Fruit fly (Drosophila melanogaster) whole organism, adult: ENCODE results near the gene Snr1.

Source experiments
- CG11617 ChIP-seq: fragments of 200-800 bp; sonication (Bioruptor generic); optimal IDR thresholded peaks from 2 replicates; lab custom pipeline; 2017; ENCODE audit warnings: mild to moderate bottlenecking, missing biosample characterization, missing genetic modification reagents, missing genetic modification characterization
- CG12768 ChIP-seq: fragments of 200-800 bp; sonication (Bioruptor generic); optimal IDR thresholded peaks from 2 replicates; lab custom pipeline; 2017; ENCODE audit warnings: missing biosample characterization, missing genetic modification characterization, mild to moderate bottlenecking, moderate library complexity, missing genetic modification reagents
- CG14711 ChIP-seq: fragments of 200-800 bp; sonication (Bioruptor generic); optimal IDR thresholded peaks from 2 replicates; lab custom pipeline; 2018; ENCODE audit warnings: missing biosample characterization, mild to moderate bottlenecking, missing genetic modification characterization, moderate library complexity
- CG1620 ChIP-seq: fragments of 200-800 bp; sonication (Bioruptor generic); optimal IDR thresholded peaks from 2 replicates; lab custom pipeline; 2016; ENCODE audit warnings: missing biosample characterization, missing genetic modification characterization
- CG33017 ChIP-seq: fragments of 200-800 bp; sonication (Bioruptor generic); optimal IDR thresholded peaks from 2 replicates; lab custom pipeline; 2018; ENCODE audit warnings: missing biosample characterization, mild to moderate bottlenecking, missing genetic modification characterization, moderate library complexity
- CG5204 ChIP-seq: fragments of 200-800 bp; sonication (Bioruptor generic); optimal IDR thresholded peaks from 2 replicates; lab custom pipeline; 2016; ENCODE audit warnings: missing biosample characterization, missing genetic modification characterization
- CG7045 ChIP-seq: fragments of 200-800 bp; sonication (Bioruptor generic); optimal IDR thresholded peaks from 2 replicates; lab custom pipeline; 2017; ENCODE audit warnings: missing biosample characterization, mild to moderate bottlenecking, missing genetic modification characterization
- CG7101 ChIP-seq: fragments of 200-800 bp; sonication (Bioruptor generic); optimal IDR thresholded peaks from 2 replicates; lab custom pipeline; 2018; ENCODE audit warnings: missing biosample characterization, mild to moderate bottlenecking, missing genetic modification characterization, moderate library complexity
- Clk ChIP-seq: fragments of 200-800 bp; sonication (Bioruptor generic); optimal IDR thresholded peaks from 2 replicates; lab custom pipeline; 2017; ENCODE audit warnings: missing biosample characterization, missing genetic modification characterization
- Crg-1 ChIP-seq: fragments of 200-800 bp; sonication (Bioruptor generic); optimal IDR thresholded peaks from 2 replicates; lab custom pipeline; 2016; ENCODE audit warnings: missing biosample characterization, missing genetic modification characterization
- Hr96 ChIP-seq: fragments of 200-800 bp; sonication (Bioruptor generic); optimal IDR thresholded peaks from 2 replicates; lab custom pipeline; 2016; ENCODE audit warnings: missing biosample characterization, missing genetic modification characterization
- Mnt ChIP-seq: fragments of 200-800 bp; sonication (Bioruptor generic); optimal IDR thresholded peaks from 2 replicates; lab custom pipeline; 2016; ENCODE audit warnings: missing biosample characterization, mild to moderate bottlenecking, missing genetic modification characterization
- bab1 ChIP-seq: fragments of 200-800 bp; sonication (Bioruptor generic); optimal IDR thresholded peaks from 3 replicates; lab custom pipeline; 2019; ENCODE audit warnings: missing biosample characterization, mild to moderate bottlenecking, missing genetic modification characterization, moderate library complexity
- cic ChIP-seq: fragments of 200-800 bp; sonication (Bioruptor generic); optimal IDR thresholded peaks from 2 replicates; lab custom pipeline; 2017; ENCODE audit warnings: missing biosample characterization, mild to moderate bottlenecking, missing genetic modification characterization, moderate library complexity
- cnc ChIP-seq, 2 experiments: fragments of >200 bp; optimal IDR thresholded peaks; 2 replicates each; lab custom pipeline; 2017
- kay ChIP-seq: fragments of 200-800 bp; sonication (Bioruptor generic); peaks from one replicate; lab custom pipeline; 2016; ENCODE audit warnings: missing biosample characterization, missing genetic modification characterization, borderline replicate concordance
- ovo ChIP-seq: fragments of 200-800 bp; sonication (Bioruptor generic); optimal IDR thresholded peaks from 2 replicates; lab custom pipeline; 2016; ENCODE audit warnings: missing biosample characterization, missing genetic modification characterization
- pad ChIP-seq: fragments of 200-800 bp; sonication (Bioruptor generic); optimal IDR thresholded peaks from 3 replicates; lab custom pipeline; 2017; ENCODE audit warnings: missing biosample characterization, missing genetic modification characterization, mild to moderate bottlenecking, moderate library complexity, missing genetic modification reagents
- tj ChIP-seq: fragments of 200-800 bp; sonication (Bioruptor generic); optimal IDR thresholded peaks from 3 replicates; lab custom pipeline; 2017; ENCODE audit warnings: missing biosample characterization, mild to moderate bottlenecking, missing genetic modification characterization, moderate library complexity
- toe ChIP-seq: fragments of 200-800 bp; sonication (Bioruptor generic); optimal IDR thresholded peaks from 2 replicates; lab custom pipeline; 2016; ENCODE audit warnings: missing biosample characterization, missing genetic modification characterization

Gene Snr1

dm6 chr3R:5482790-5483189 lies 12.1 kb downstream of the Snr1 start:
- TF ChIP-seq ovo (GFP tag; lab: Kevin White, UChicago) = no peak
- no peak for TF ChIP-seq toe (GFP tag; lab: Kevin White, UChicago)
- TF ChIP-seq bab1 = no peak
- no peak for TF ChIP-seq CG12768 (GFP tag; lab: Kevin White, UChicago)

- no peak for TF ChIP-seq CG5204 (GFP tag; lab: Kevin White, UChicago)
- no peak for TF ChIP-seq pad (GFP tag; lab: Kevin White, UChicago)
- TF ChIP-seq Clk = no peak
- TF ChIP-seq CG7045 = no peak
- no peak for TF ChIP-seq tj
- TF ChIP-seq CG33017 (tag; lab: Kevin White, UChicago) = peak; percentile 56
- peak; percentile 36 for TF ChIP-seq CG14711 (tag; lab: Kevin White, UChicago)
- peak; percentile 70 for TF ChIP-seq CG7101 (tag; lab: Kevin White, UChicago)
- TF ChIP-seq bab1 = peak; percentile 31
Measured at dm6 chr3R:5483488-5484109, 12.9 kb downstream of the Snr1 start, which contains the start of gene ksr. Gene ksr (minus strand): TSS chr3R:5483906.

dm6 chr3R:5485295-5485718 lies 14.6 kb downstream of the Snr1 start, which contains the start of gene CG31550:
Gene CG31550 (plus strand): TSS chr3R:5485543.
- no peak for TF ChIP-seq Hr96 (GFP tag; lab: Kevin White, UChicago)
- TF ChIP-seq CG5204 (GFP tag; lab: Kevin White, UChicago) = peak; percentile 44
- peak; percentile 71 for TF ChIP-seq CG14711 (tag; lab: Kevin White, UChicago)
- peak; percentile 46 for TF ChIP-seq CG7045
- no peak for TF ChIP-seq cnc (optimal IDR thresholded peaks at IDR 0.05; lab: Kevin White, UChicago)
- TF ChIP-seq CG1620 (GFP tag; lab: Kevin White, UChicago) = peak; percentile 68
- TF ChIP-seq CG11617 (GFP tag; lab: Kevin White, UChicago) = peak; percentile 53
- TF ChIP-seq bab1 = peak; percentile 27
- no peak for TF ChIP-seq Mnt
- TF ChIP-seq pad (GFP tag; lab: Kevin White, UChicago) = peak; percentile 31
- peak; percentile 8 for TF ChIP-seq tj
- TF ChIP-seq cic (GFP tag; lab: Kevin White, UChicago) = no peak
- TF ChIP-seq CG12768 (GFP tag; lab: Kevin White, UChicago) = peak; percentile 24
- no peak for TF ChIP-seq kay (GFP tag; lab: Kevin White, UChicago)
- TF ChIP-seq CG7101 (tag; lab: Kevin White, UChicago) = peak; percentile 70
- no peak for TF ChIP-seq toe (GFP tag; lab: Kevin White, UChicago)
- no peak for TF ChIP-seq ovo (GFP tag; lab: Kevin White, UChicago)
- TF ChIP-seq Clk = no peak
- TF ChIP-seq Crg-1 (GFP tag; lab: Kevin White, UChicago) = no peak
- peak; percentile 47 for TF ChIP-seq CG33017 (tag; lab: Kevin White, UChicago)

- TF ChIP-seq Crg-1 (GFP tag; lab: Kevin White, UChicago) (no peak), CG14711 (tag; lab: Kevin White, UChicago) (no peak), Mnt (no peak), cnc (optimal IDR thresholded peaks at IDR 0.05; lab: Kevin White, UChicago) (no peak), CG1620 (GFP tag; lab: Kevin White, UChicago) (no peak), Hr96 (GFP tag; lab: Kevin White, UChicago) (no peak), CG5204 (GFP tag; lab: Kevin White, UChicago) (no peak), ovo (GFP tag; lab: Kevin White, UChicago) (no peak), CG11617 (GFP tag; lab: Kevin White, UChicago) (no peak), CG33017 (tag; lab: Kevin White, UChicago) (no peak), toe (GFP tag; lab: Kevin White, UChicago) (no peak)
Measured at dm6 chr3R:5497600-5497999, 26.9 kb downstream of the Snr1 start.

- TF ChIP-seq CG12768 (GFP tag; lab: Kevin White, UChicago) = no peak
- no peak for TF ChIP-seq tj
- no peak for TF ChIP-seq CG11617 (GFP tag; lab: Kevin White, UChicago)
- TF ChIP-seq pad (GFP tag; lab: Kevin White, UChicago) = no peak
- TF ChIP-seq cnc (optimal IDR thresholded peaks at IDR 0.05; lab: Kevin White, UChicago) = no peak
- no peak for TF ChIP-seq CG7101 (tag; lab: Kevin White, UChicago)
- no peak for TF ChIP-seq ovo (GFP tag; lab: Kevin White, UChicago)
- TF ChIP-seq Clk = no peak
- no peak for TF ChIP-seq CG7045
- no peak for TF ChIP-seq CG33017 (tag; lab: Kevin White, UChicago)
- no peak for TF ChIP-seq Crg-1 (GFP tag; lab: Kevin White, UChicago)
- no peak for TF ChIP-seq kay (GFP tag; lab: Kevin White, UChicago)
- TF ChIP-seq CG5204 (GFP tag; lab: Kevin White, UChicago) = no peak
- TF ChIP-seq toe (GFP tag; lab: Kevin White, UChicago) = no peak
- TF ChIP-seq Mnt = no peak
- no peak for TF ChIP-seq CG14711 (tag; lab: Kevin White, UChicago)
- TF ChIP-seq cic (GFP tag; lab: Kevin White, UChicago) = no peak
Measured at dm6 chr3R:5502646-5503045, 31.9 kb downstream of the Snr1 start, which contains the start of gene NKCC. Gene NKCC (minus strand): TSS chr3R:5502702.

dm6 chr3R:5503789-5504387 lies 33.2 kb downstream of the Snr1 start:
- TF ChIP-seq CG12768 (GFP tag; lab: Kevin White, UChicago) = peak; percentile 6
- TF ChIP-seq CG5204 (GFP tag; lab: Kevin White, UChicago) = no peak
- peak; percentile 53 for TF ChIP-seq cic (GFP tag; lab: Kevin White, UChicago)
